Worm (Caenorhabditis elegans) whole organism, L1 larva: Measurements from ENCODE around the gene R06B10.7.

Source experiments
- C34B4.2 ChIP-seq: sonication (generic microtip); optimal IDR thresholded peaks from 2 replicates; lab custom pipeline; 2017; ENCODE audit warnings: mild to moderate bottlenecking, missing genetic modification characterization, missing compliant biosample characterization
- aha-1 ChIP-seq: fragments of 150-350 bp; optimal IDR thresholded peaks from 2 replicates; lab custom pipeline; 2014; ENCODE audit warnings: missing biosample characterization, missing genetic modification characterization
- alr-1 ChIP-seq: fragments of 200-800 bp; sonication (Bioruptor generic); optimal IDR thresholded peaks from 2 replicates; lab custom pipeline; 2018; ENCODE audit warnings: borderline replicate concordance, mild to moderate bottlenecking, missing genetic modification characterization, missing compliant biosample characterization
- ceh-90 ChIP-seq: sonication (generic microtip); optimal IDR thresholded peaks from 2 replicates; lab custom pipeline; 2016; ENCODE audit warnings: missing genetic modification characterization, missing compliant biosample characterization
- egl-13 ChIP-seq: sonication (generic microtip); optimal IDR thresholded peaks from 2 replicates; lab custom pipeline; 2016; ENCODE audit warnings: missing genotype, missing genetic modification reagents, missing genetic modification characterization, missing compliant biosample characterization
- grh-1 ChIP-seq: fragments of 200-800 bp; sonication (Bioruptor generic); IDR thresholded peaks from 2 replicates; pipeline ENCODE4 v1.3.6; 2022; ENCODE audit warnings: missing genetic modification reagents, missing genetic modification characterization, missing compliant biosample characterization
- hpl-2 ChIP-seq: fragments of 150-350 bp; optimal IDR thresholded peaks from 2 replicates; lab custom pipeline; 2014; ENCODE audit warnings: missing biosample characterization, missing genetic modification reagents, missing genetic modification characterization
- lin-35 ChIP-seq, 2 experiments: fragments of 150-350 bp; optimal IDR thresholded peaks; 2 replicates each; lab custom pipeline; 2014; ENCODE audit warnings: missing biosample characterization in 2 of 2, missing genetic modification characterization in 2 of 2, missing genetic modification reagents in 2 of 2
- lsy-2 ChIP-seq, 2 experiments: fragments of 150-350 bp; optimal IDR thresholded peaks; 2 replicates each; lab custom pipeline; 2014; ENCODE audit warnings: missing biosample characterization in 2 of 2, missing genetic modification characterization in 2 of 2
- nhr-77 ChIP-seq: fragments of 150-350 bp; optimal IDR thresholded peaks from 2 replicates; lab custom pipeline; 2014; ENCODE audit warnings: missing biosample characterization, missing genetic modification characterization
- pqm-1 ChIP-seq: sonication (generic microtip); optimal IDR thresholded peaks from 3 replicates; lab custom pipeline; 2017; ENCODE audit warnings: missing biosample characterization, missing genetic modification characterization
- sup-37 ChIP-seq: fragments of 200-800 bp; sonication (Bioruptor generic); optimal IDR thresholded peaks from 2 replicates; lab custom pipeline; 2018; ENCODE audit warnings: mild to moderate bottlenecking, missing genetic modification characterization, missing compliant biosample characterization
- unc-86 ChIP-seq: sonication (generic microtip); optimal IDR thresholded peaks from 2 replicates; lab custom pipeline; 2016; ENCODE audit warnings: missing genetic modification characterization, missing compliant biosample characterization
- unc-98 ChIP-seq: fragments of 200-800 bp; sonication (Bioruptor generic); IDR thresholded peaks from 2 replicates; pipeline ENCODE4 v1.3.6; 2022; ENCODE audit warnings: missing genetic modification characterization, missing compliant biosample characterization
- xbp-1 ChIP-seq: sonication (generic microtip); optimal IDR thresholded peaks from 2 replicates; lab custom pipeline; 2016; ENCODE audit warnings: missing genetic modification characterization, missing compliant biosample characterization
- ztf-11 ChIP-seq, 2 experiments: sonication (generic microtip); optimal IDR thresholded peaks; 2 replicates each; lab custom pipeline; 2016 to 2017; ENCODE audit warnings: missing genetic modification characterization in 2 of 2, missing biosample characterization in 1 of 2, missing compliant biosample characterization in 1 of 2

The R06B10.7 gene

DNA sequence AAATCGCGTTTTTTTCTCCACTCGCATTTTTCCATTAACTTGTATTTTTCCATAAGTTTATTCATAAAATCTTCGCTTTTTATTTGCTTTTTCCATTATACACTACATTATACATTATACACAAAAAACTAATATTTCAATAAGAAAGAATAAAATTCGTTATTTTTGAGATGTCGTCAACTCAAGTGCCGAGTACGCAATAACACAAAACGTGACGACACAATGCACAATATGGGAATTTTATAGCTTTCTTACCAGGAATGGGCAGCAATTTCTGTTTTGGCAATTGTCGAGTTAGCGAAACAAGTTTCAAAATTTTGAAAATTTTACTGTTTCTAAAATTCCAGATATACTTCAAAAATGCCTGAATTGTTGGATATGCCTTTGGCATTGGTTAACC lies 49.0 kb downstream of the R06B10.7 start, which contains the start of gene fbxa-10 (continued):
- TF ChIP-seq hpl-2 (GFP tag; lab: Kevin White, UChicago), result no peak
- no peak for TF ChIP-seq sup-37 (GFP tag; lab: Kevin White, UChicago)
- TF ChIP-seq C34B4.2 (tag; lab: Kevin White, UChicago), result no peak
- no peak for TF ChIP-seq ztf-11 (tag; optimal IDR thresholded peaks at IDR 0.05; lab: Kevin White, UChicago)
- TF ChIP-seq alr-1 (tag; lab: Kevin White, UChicago), result no peak
- TF ChIP-seq xbp-1 (tag; lab: Kevin White, UChicago), result no peak
- peak; percentile 54 to 68 for TF ChIP-seq lsy-2 (tag; optimal IDR thresholded peaks at IDR 0.05; lab: Kevin White, UChicago)
- TF ChIP-seq nhr-77 (tag; lab: Kevin White, UChicago), result no peak
- TF ChIP-seq lin-35 (GFP tag; optimal IDR thresholded peaks at IDR 0.05; lab: Kevin White, UChicago), result peak; percentile 30 to 39
- TF ChIP-seq unc-98 (GFP tag; lab: Robert Waterston, UW), result no peak
- no peak for TF ChIP-seq grh-1
- no peak for TF ChIP-seq unc-86 (tag; lab: Kevin White, UChicago)
- no peak for TF ChIP-seq pqm-1 (tag; lab: Kevin White, UChicago)
- TF ChIP-seq egl-13 (tag; lab: Kevin White, UChicago), result no peak
- TF ChIP-seq ceh-90 (tag; lab: Kevin White, UChicago), result no peak
- no peak for TF ChIP-seq aha-1 (tag; lab: Kevin White, UChicago)
